Fruit fly (Drosophila melanogaster) S2 (cell line): ENCODE results near the gene CG42525.

Experiments used
- CG8478 ChIP-seq: fragments of >200 bp; optimal IDR thresholded peaks from 2 replicates; lab custom pipeline; 2018
- CTCF ChIP-seq, 2 experiments: fragments of >200 bp; optimal IDR thresholded peaks; 2 replicates each; lab custom pipeline; 2018

DNA sequence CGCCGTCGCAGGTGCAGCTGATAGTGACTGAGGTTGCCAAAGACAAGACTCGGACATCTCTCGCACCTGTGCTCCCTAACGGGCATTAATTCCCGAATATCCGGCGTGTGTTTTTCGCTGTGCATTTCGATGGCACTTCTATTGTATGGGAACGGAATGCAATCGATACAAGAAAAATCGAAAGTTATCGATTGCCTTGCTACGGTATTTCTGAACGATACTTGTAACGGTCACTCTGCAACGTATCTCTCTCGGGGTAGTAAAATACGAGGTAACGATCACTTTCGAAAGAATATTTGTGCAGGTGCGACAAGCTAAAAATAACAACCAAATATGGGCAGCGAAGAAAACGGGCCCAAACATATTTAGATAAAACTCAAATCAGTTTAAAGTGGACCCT lies 24.6 kb downstream of the CG42525 start, which contains the start of gene CG32280:
- TF ChIP-seq CG8478 (lab: Kevin White, UChicago) (no peak), CTCF (optimal IDR thresholded peaks at IDR 0.05; lab: Kevin White, UChicago) (no peak)
